Fruit fly (Drosophila melanogaster): Measurements from ENCODE around the gene Srp72.
A peak's percentile ranks its signal among the peaks of the same experiment; 100 is the strongest.

The Srp72 gene

dm6 chr3R:20558106-20558489 lies 30.4 kb upstream of the Srp72 start (continued):
- no peak for TF ChIP-seq crp (GFP tag; optimal IDR thresholded peaks at IDR 0.05)
- peak; percentile 3 for TF ChIP-seq luna (GFP tag; optimal IDR thresholded peaks at IDR 0.05)
- no peak for TF ChIP-seq dm (GFP tag; optimal IDR thresholded peaks at IDR 0.05)
- TF ChIP-seq unc-4 (GFP tag; IDR thresholded peaks at IDR 0.05; ENCODE audit: partially characterized antibody): peak; percentile 61
- no peak for TF ChIP-seq Sry-β (GFP tag; optimal IDR thresholded peaks at IDR 0.05)
- TF ChIP-seq MTF-1 (GFP tag; optimal IDR thresholded peaks at IDR 0.05; ENCODE audit: borderline replicate concordance): peak; percentile 28
- no peak for TF ChIP-seq lov (optimal IDR thresholded peaks at IDR 0.05)
- 0 out of 3 replicates have a peak, but pooled peaks have one; percentile 7 for TF ChIP-seq lov (GFP tag; IDR thresholded peaks at IDR 0.05)
- TF ChIP-seq CG4360 (GFP tag; IDR thresholded peaks at IDR 0.05): no peak
- TF ChIP-seq CG11696 (GFP tag; IDR thresholded peaks at IDR 0.05): no peak
- no peak for TF ChIP-seq CG12942 (GFP tag; optimal IDR thresholded peaks at IDR 0.05)
- no peak for TF ChIP-seq pan (optimal IDR thresholded peaks at IDR 0.05)
- TF ChIP-seq pan (GFP tag; optimal IDR thresholded peaks at IDR 0.05 in 1 of 2, IDR thresholded peaks at IDR 0.05 in 1 of 2): no peak
- TF ChIP-seq CG5180 (GFP tag; optimal IDR thresholded peaks at IDR 0.05): peak; percentile 15
- TF ChIP-seq gfzf (GFP tag; optimal IDR thresholded peaks at IDR 0.05): peak; percentile 51
- no peak for TF ChIP-seq CG12236 (GFP tag; optimal IDR thresholded peaks at IDR 0.05)
- peak; percentile 5 for TF ChIP-seq row (GFP tag; IDR thresholded peaks at IDR 0.05)
- no peak for TF ChIP-seq salm (tag; optimal IDR thresholded peaks at IDR 0.05)
- peak; percentile 23; the same call in 1 of the 3 replicates for TF ChIP-seq vnd (GFP tag; IDR thresholded peaks at IDR 0.05; ENCODE audit: partially characterized antibody)
- TF ChIP-seq hbn (GFP tag; IDR thresholded peaks at IDR 0.05; ENCODE audit: partially characterized antibody): peak; percentile 43
- peak; percentile 35; the same call in 1 of the 2 replicates for TF ChIP-seq vvl (GFP tag; IDR thresholded peaks at IDR 0.05)
- TF ChIP-seq Opbp (GFP tag; IDR thresholded peaks at IDR 0.05; ENCODE audit: partially characterized antibody): peak; percentile 100
- TF ChIP-seq Dp (GFP tag; optimal IDR thresholded peaks at IDR 0.05): peak; percentile 78
- TF ChIP-seq Poxn (GFP tag; IDR thresholded peaks at IDR 0.05): no peak
- TF ChIP-seq TFAM (GFP tag; optimal IDR thresholded peaks at IDR 0.05): no peak
- no peak for TF ChIP-seq CG17829 (tag; optimal IDR thresholded peaks at IDR 0.05)
- no peak for TF ChIP-seq CG15696 (tag; optimal IDR thresholded peaks at IDR 0.05)
- peak; percentile 34; the same call in 1 of the 3 replicates for TF ChIP-seq H15 (GFP tag; IDR thresholded peaks at IDR 0.05)
- TF ChIP-seq ssp (GFP tag; IDR thresholded peaks at IDR 0.05): peak; percentile 9; the same call in 1 of the 2 replicates
- no peak for TF ChIP-seq CG14050 (GFP tag; IDR thresholded peaks at IDR 0.05)
- TF ChIP-seq pho (GFP tag; optimal IDR thresholded peaks at IDR 0.05): no peak
- peak; percentile 66 for TF ChIP-seq CG11247 (GFP tag; IDR thresholded peaks at IDR 0.05)
- TF ChIP-seq cad (GFP tag; optimal IDR thresholded peaks at IDR 0.05): no peak
- no peak for TF ChIP-seq CG7357 (GFP tag; IDR thresholded peaks at IDR 0.05)
- TF ChIP-seq tx (GFP tag; optimal IDR thresholded peaks at IDR 0.05): no peak
- TF ChIP-seq ham (GFP tag; IDR thresholded peaks at IDR 0.05): no peak
- TF ChIP-seq CG7786 (GFP tag; optimal IDR thresholded peaks at IDR 0.05): no peak
- no peak for TF ChIP-seq Dek (tag; optimal IDR thresholded peaks at IDR 0.05)
- peak; percentile 71 for TF ChIP-seq Sry-δ (GFP tag; optimal IDR thresholded peaks at IDR 0.05)
- peak; percentile 76 for TF ChIP-seq pzg (GFP tag; optimal IDR thresholded peaks at IDR 0.05)
- no peak for TF ChIP-seq danr (GFP tag; IDR thresholded peaks at IDR 0.05)
- TF ChIP-seq grau (tag; optimal IDR thresholded peaks at IDR 0.05): no peak
- TF ChIP-seq CG17328 (GFP tag; IDR thresholded peaks at IDR 0.05): peak; percentile 27
- no peak for TF ChIP-seq kay (GFP tag; optimal IDR thresholded peaks at IDR 0.05)
- no peak for TF ChIP-seq ATbp (GFP tag; optimal IDR thresholded peaks at IDR 0.05)
- peak; percentile 1 for TF ChIP-seq CG2875 (GFP tag; optimal IDR thresholded peaks at IDR 0.05)
- no peak for TF ChIP-seq CG3065 (GFP tag; optimal IDR thresholded peaks at IDR 0.05)
- no peak for TF ChIP-seq C15 (GFP tag; IDR thresholded peaks at IDR 0.05)
- TF ChIP-seq ara (GFP tag; IDR thresholded peaks at IDR 0.05): no peak
- TF ChIP-seq Stat92E (GFP tag; optimal IDR thresholded peaks at IDR 0.05): no peak
- TF ChIP-seq lilli (GFP tag; optimal IDR thresholded peaks at IDR 0.05): no peak
- TF ChIP-seq en (GFP tag; optimal IDR thresholded peaks at IDR 0.05): no peak
